Worm (Caenorhabditis elegans) whole organism, early embryonic: ENCODE measurements around the gene txt-13.

Experiments
- pes-1 ChIP-seq: fragments of 200-800 bp; sonication (Bioruptor generic); IDR thresholded peaks from 2 replicates; pipeline ENCODE4 v1.3.6; 2022; ENCODE audit warnings: missing genetic modification reagents, missing genetic modification characterization, missing compliant biosample characterization
- tbx-11 ChIP-seq: fragments of 200-800 bp; sonication (Bioruptor generic); IDR thresholded peaks from 2 replicates; pipeline ENCODE4 v1.3.6; 2022; ENCODE audit warnings: missing genetic modification characterization, missing compliant biosample characterization

ce11 chrII:10612743-10613142 is 42.3 kb downstream of the txt-13 start, which contains the start of gene C14A4.12:
- TF ChIP-seq tbx-11 (GFP tag; lab: Robert Waterston, UW) = no peak
- no peak for TF ChIP-seq pes-1
